Worm (Caenorhabditis elegans): ENCODE results near the gene R09H10.6.

DNA sequence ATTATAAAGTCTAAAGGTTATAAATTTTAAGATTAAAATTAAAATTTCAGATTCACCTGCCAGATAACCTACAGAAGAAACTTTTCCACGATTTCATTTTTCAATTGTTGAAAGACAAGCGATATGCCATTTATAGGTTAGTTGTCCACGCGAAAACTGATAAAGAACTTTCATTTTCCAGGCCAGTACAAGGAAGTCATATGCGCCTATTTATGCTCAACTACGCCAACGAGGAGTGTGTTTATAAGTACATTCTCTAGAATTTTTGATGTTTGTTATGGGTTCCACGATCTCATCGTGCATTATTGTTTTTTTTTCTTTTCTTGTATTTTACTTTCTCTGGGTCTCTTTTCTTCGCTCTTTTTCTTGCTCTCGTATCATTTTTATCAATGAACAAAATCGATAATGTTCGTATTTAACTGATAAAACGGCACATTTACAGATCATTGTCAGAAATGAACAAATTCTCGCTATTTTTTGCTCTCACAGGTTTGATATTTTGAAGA lies 1.7 kb upstream of the R09H10.6 start, which contains the start of gene R09H10.3:
- TF ChIP-seq nhr-43 (tag; optimal IDR thresholded peaks at IDR 0.05; ENCODE audit: poor library complexity, severe bottlenecking) = no peak
- TF ChIP-seq ztf-11 (tag; optimal IDR thresholded peaks at IDR 0.05) = no peak
- TF ChIP-seq lin-39 (tag; optimal IDR thresholded peaks at IDR 0.05) = no peak
- no peak for TF ChIP-seq ZK546.5 (tag; optimal IDR thresholded peaks at IDR 0.05)
- no peak for TF ChIP-seq nhr-23 (tag; optimal IDR thresholded peaks at IDR 0.05)
- TF ChIP-seq unc-39 (tag; optimal IDR thresholded peaks at IDR 0.05) = no peak
- no peak for TF ChIP-seq ceh-28 (tag; optimal IDR thresholded peaks at IDR 0.05)
- no peak for TF ChIP-seq nhr-12 (tag; optimal IDR thresholded peaks at IDR 0.05)
- TF ChIP-seq ama-1 (optimal IDR thresholded peaks at IDR 0.05) = no peak

Data from whole organism, L3 larva.